Fruit fly (Drosophila melanogaster) whole organism, embryonic: Measurements from ENCODE around the gene RpL23A.
A peak's percentile ranks its signal among the peaks of the same experiment; 100 is the strongest.

Experiments
- Antp ChIP-seq: fragments of 200-800 bp; sonication (Bioruptor generic); optimal IDR thresholded peaks from 3 replicates; lab custom pipeline; 2016; ENCODE audit warnings: missing biosample characterization, missing genetic modification characterization
- Asciz ChIP-seq: fragments of 200-800 bp; sonication (Bioruptor generic); optimal IDR thresholded peaks from 2 replicates; lab custom pipeline; 2017; ENCODE audit warnings: missing biosample characterization, mild to moderate bottlenecking, missing genetic modification characterization, missing genetic modification reagents
- CG10321 ChIP-seq: fragments of 200-800 bp; sonication (Bioruptor generic); IDR thresholded peaks from 2 replicates; pipeline ENCODE4 v1.3.6; 2022; ENCODE audit warnings: missing biosample characterization, missing genetic modification characterization
- CG11247 ChIP-seq: fragments of 200-800 bp; sonication (Bioruptor generic); IDR thresholded peaks from 2 replicates; pipeline ENCODE4 v1.3.6; 2022; ENCODE audit warnings: missing biosample characterization, missing genetic modification characterization
- CG12071 ChIP-seq: fragments of 200-800 bp; sonication (Bioruptor generic); optimal IDR thresholded peaks from 3 replicates; lab custom pipeline; 2018; ENCODE audit warnings: missing biosample characterization, mild to moderate bottlenecking, missing genetic modification characterization
- CG12104 ChIP-seq: fragments of 200-800 bp; sonication (Bioruptor generic); optimal IDR thresholded peaks from 3 replicates; lab custom pipeline; 2016; ENCODE audit warnings: missing biosample characterization, missing genetic modification characterization
- CG13894 ChIP-seq: fragments of 200-800 bp; sonication (Bioruptor generic); optimal IDR thresholded peaks from 3 replicates; lab custom pipeline; 2018; ENCODE audit warnings: missing biosample characterization, mild to moderate bottlenecking, missing genetic modification characterization, moderate library complexity
- CG1529 ChIP-seq: fragments of 200-800 bp; sonication (Bioruptor generic); optimal IDR thresholded peaks from 3 replicates; lab custom pipeline; 2018; ENCODE audit warnings: missing biosample characterization, missing genetic modification characterization
- CG15601 ChIP-seq: fragments of 200-800 bp; sonication (Bioruptor generic); optimal IDR thresholded peaks from 3 replicates; lab custom pipeline; 2019; ENCODE audit warnings: missing biosample characterization, mild to moderate bottlenecking, missing genetic modification characterization, moderate library complexity
- CG16863 ChIP-seq: fragments of 200-800 bp; sonication (Bioruptor generic); optimal IDR thresholded peaks from 3 replicates; lab custom pipeline; 2016; ENCODE audit warnings: missing biosample characterization, missing genetic modification characterization
- CG18011 ChIP-seq: fragments of 200-800 bp; sonication (Bioruptor generic); optimal IDR thresholded peaks from 2 replicates; lab custom pipeline; 2017; ENCODE audit warnings: missing biosample characterization, missing genetic modification characterization, mild to moderate bottlenecking, moderate library complexity, missing genotype
- CG2116 ChIP-seq: fragments of 200-800 bp; sonication (Bioruptor generic); optimal IDR thresholded peaks from 3 replicates; lab custom pipeline; 2018; ENCODE audit warnings: missing biosample characterization, mild to moderate bottlenecking, missing genetic modification characterization
- CG33213 ChIP-seq: fragments of 200-800 bp; sonication (Bioruptor generic); optimal IDR thresholded peaks from 3 replicates; lab custom pipeline; 2016; ENCODE audit warnings: missing biosample characterization, missing genetic modification characterization
- CG4328 ChIP-seq: fragments of 200-800 bp; sonication (Bioruptor generic); optimal IDR thresholded peaks from 3 replicates; lab custom pipeline; 2017; ENCODE audit warnings: missing biosample characterization, missing genetic modification reagents, missing genetic modification characterization
- CG43689 ChIP-seq: fragments of 200-800 bp; sonication (Bioruptor generic); IDR thresholded peaks from 2 replicates; pipeline ENCODE4 v1.3.6; 2022; ENCODE audit warnings: missing biosample characterization, missing genetic modification characterization
- CG4424 ChIP-seq: fragments of 200-800 bp; sonication (Bioruptor generic); optimal IDR thresholded peaks from 3 replicates; lab custom pipeline; 2016; ENCODE audit warnings: missing biosample characterization, missing genetic modification characterization
- CG6689 ChIP-seq: fragments of 200-800 bp; sonication (Bioruptor generic); IDR thresholded peaks from 2 replicates; pipeline ENCODE4 v1.3.6; 2022; ENCODE audit warnings: missing biosample characterization, missing genetic modification characterization
- CG6791 ChIP-seq: fragments of 200-800 bp; sonication (Bioruptor generic); IDR thresholded peaks from 3 replicates; pipeline ENCODE4 v1.3.6; 2022; ENCODE audit warnings: missing biosample characterization, missing genetic modification characterization; ENCODE audit not compliant: partially characterized antibody
- CG7271 ChIP-seq: fragments of 200-800 bp; sonication (Bioruptor generic); optimal IDR thresholded peaks from 2 replicates; lab custom pipeline; 2018; ENCODE audit warnings: missing biosample characterization, mild to moderate bottlenecking, missing genetic modification characterization, moderate library complexity
- CG7928 ChIP-seq: fragments of 200-800 bp; sonication (Bioruptor generic); optimal IDR thresholded peaks from 2 replicates; lab custom pipeline; 2017; ENCODE audit warnings: missing biosample characterization, mild to moderate bottlenecking, missing genetic modification characterization
- CrebB ChIP-seq: fragments of 200-800 bp; sonication (Bioruptor generic); optimal IDR thresholded peaks from 3 replicates; lab custom pipeline; 2018; ENCODE audit warnings: missing biosample characterization, mild to moderate bottlenecking, missing genetic modification characterization
- D19A ChIP-seq: fragments of 200-800 bp; optimal IDR thresholded peaks from 3 replicates; lab custom pipeline; 2019; ENCODE audit warnings: missing biosample characterization, mild to moderate bottlenecking, missing genetic modification characterization, moderate library complexity
- HLH3B ChIP-seq: fragments of 200-800 bp; sonication (Bioruptor generic); IDR thresholded peaks from 2 replicates; pipeline ENCODE4 v1.3.6; 2022; ENCODE audit warnings: missing biosample characterization, missing genetic modification characterization
- HmgD ChIP-seq: fragments of 200-800 bp; sonication (Bioruptor generic); optimal IDR thresholded peaks from 3 replicates; lab custom pipeline; 2016; ENCODE audit warnings: missing biosample characterization, missing genetic modification characterization
- Hmx ChIP-seq: fragments of 200-800 bp; sonication (Bioruptor generic); optimal IDR thresholded peaks from 2 replicates; lab custom pipeline; 2016; ENCODE audit warnings: missing biosample characterization, missing genetic modification characterization
- MESR4 ChIP-seq: fragments of 200-800 bp; sonication (Bioruptor generic); optimal IDR thresholded peaks from 2 replicates; lab custom pipeline; 2018; ENCODE audit warnings: missing biosample characterization, mild to moderate bottlenecking, missing genetic modification characterization, moderate library complexity
- NC2α ChIP-seq: fragments of 200-800 bp; sonication (Bioruptor generic); optimal IDR thresholded peaks from 2 replicates; lab custom pipeline; 2016; ENCODE audit warnings: missing biosample characterization, missing genetic modification characterization
- Pdp1 ChIP-seq, 2 experiments: fragments of 200-800 bp; sonication (Bioruptor generic); optimal IDR thresholded peaks; 3 replicates each; lab custom pipeline; 2016; ENCODE audit warnings: missing biosample characterization in 2 of 2, missing genetic modification characterization in 2 of 2, mild to moderate bottlenecking in 1 of 2, moderate library complexity in 1 of 2
- Tbp ChIP-seq: fragments of >200 bp; optimal IDR thresholded peaks from 2 replicates; lab custom pipeline; 2018; ENCODE audit warnings: missing biosample characterization, missing genetic modification characterization
- ase ChIP-seq: fragments of 200-800 bp; sonication (Bioruptor generic); IDR thresholded peaks from 3 replicates; pipeline ENCODE4 v1.3.6; 2022; ENCODE audit warnings: missing biosample characterization, missing genetic modification characterization
- bab2 ChIP-seq: fragments of 200-800 bp; sonication (Bioruptor generic); optimal IDR thresholded peaks from 2 replicates; lab custom pipeline; 2016; ENCODE audit warnings: missing biosample characterization, missing genetic modification characterization
- bsh ChIP-seq, 2 experiments: fragments of 200-800 bp; sonication (Bioruptor generic); optimal IDR thresholded peaks; 2 replicates each; lab custom pipeline; 2017 to 2018; ENCODE audit warnings: mild to moderate bottlenecking in 2 of 2, missing biosample characterization in 2 of 2, missing genetic modification characterization in 2 of 2, moderate library complexity in 1 of 2
- chif ChIP-seq, 2 experiments: fragments of 200-800 bp; sonication (Bioruptor generic); optimal IDR thresholded peaks; 3 replicates each; lab custom pipeline; 2016; ENCODE audit warnings: missing biosample characterization in 2 of 2, missing genetic modification characterization in 2 of 2
- chm ChIP-seq: fragments of 200-800 bp; sonication (Bioruptor generic); IDR thresholded peaks from 2 replicates; pipeline ENCODE4 v1.3.6; 2022; ENCODE audit warnings: missing biosample characterization, missing genetic modification characterization
- croc ChIP-seq: fragments of 200-800 bp; sonication (Bioruptor generic); conservative IDR thresholded peaks from 3 replicates; pipeline ENCODE4 v1.3.6; 2022; ENCODE audit warnings: missing biosample characterization, missing genetic modification characterization
- dimm ChIP-seq: fragments of 200-800 bp; sonication (Bioruptor generic); IDR thresholded peaks from 2 replicates; pipeline ENCODE4 v1.3.6; 2022; ENCODE audit warnings: missing biosample characterization, missing genetic modification characterization
- esg ChIP-seq: fragments of 200-800 bp; sonication (Bioruptor generic); conservative IDR thresholded peaks from 2 replicates; pipeline ENCODE4 v1.3.6; 2022; ENCODE audit warnings: missing biosample characterization, missing genetic modification characterization
- fd102C ChIP-seq: fragments of 200-800 bp; sonication (Bioruptor generic); optimal IDR thresholded peaks from 2 replicates; lab custom pipeline; 2018; ENCODE audit warnings: missing biosample characterization, mild to moderate bottlenecking, missing genetic modification characterization, moderate library complexity
- gce ChIP-seq: fragments of 200-800 bp; sonication (Bioruptor generic); IDR thresholded peaks from 3 replicates; pipeline ENCODE4 v1.3.6; 2022; ENCODE audit warnings: missing biosample characterization, missing genetic modification characterization
- grn ChIP-seq: fragments of 200-800 bp; sonication (Bioruptor generic); optimal IDR thresholded peaks from 3 replicates; lab custom pipeline; 2017; ENCODE audit warnings: missing biosample characterization, missing genetic modification characterization
- oc ChIP-seq: fragments of 200-800 bp; sonication (Bioruptor generic); optimal IDR thresholded peaks from 2 replicates; lab custom pipeline; 2018; ENCODE audit warnings: missing biosample characterization, mild to moderate bottlenecking, missing genetic modification characterization, moderate library complexity
- odd ChIP-seq: fragments of 200-800 bp; sonication (Bioruptor generic); optimal IDR thresholded peaks from 2 replicates; lab custom pipeline; 2017; ENCODE audit warnings: missing biosample characterization, mild to moderate bottlenecking, missing genetic modification characterization
- rib ChIP-seq: fragments of 200-800 bp; sonication (Bioruptor generic); IDR thresholded peaks from 2 replicates; pipeline ENCODE4 v1.3.6; 2022; ENCODE audit warnings: missing biosample characterization, missing genetic modification characterization
- ro ChIP-seq: fragments of 200-800 bp; sonication (Bioruptor generic); IDR thresholded peaks from 2 replicates; pipeline ENCODE4 v1.3.6; 2022; ENCODE audit warnings: missing biosample characterization, missing genetic modification characterization
- row ChIP-seq: fragments of 200-800 bp; sonication (Bioruptor generic); IDR thresholded peaks from 3 replicates; pipeline ENCODE4 v1.3.6; 2022; ENCODE audit warnings: missing biosample characterization, missing genetic modification characterization
- so ChIP-seq: fragments of 200-800 bp; sonication (Bioruptor generic); IDR thresholded peaks from 3 replicates; pipeline ENCODE4 v1.3.6; 2022; ENCODE audit warnings: missing biosample characterization, missing genetic modification characterization
- sob ChIP-seq: fragments of 200-800 bp; sonication (Bioruptor generic); IDR thresholded peaks from 2 replicates; pipeline ENCODE4 v1.3.6; 2022; ENCODE audit warnings: missing biosample characterization, missing genetic modification characterization
- ttk ChIP-seq: fragments of 200-800 bp; sonication (Bioruptor generic); IDR thresholded peaks from 2 replicates; pipeline ENCODE4 v2.1.2; 2022; ENCODE audit warnings: missing biosample characterization, missing genetic modification characterization
- unc-4 ChIP-seq: fragments of 200-800 bp; sonication (Bioruptor generic); IDR thresholded peaks from 2 replicates; pipeline ENCODE4 v1.3.6; 2022; ENCODE audit warnings: missing biosample characterization, missing genetic modification characterization; ENCODE audit not compliant: partially characterized antibody
- zen2 ChIP-seq: fragments of 200-800 bp; sonication (Bioruptor generic); IDR thresholded peaks from 3 replicates; pipeline ENCODE4 v1.3.6; 2022; ENCODE audit warnings: missing biosample characterization, missing genetic modification characterization; ENCODE audit not compliant: partially characterized antibody

RpL23A gene

DNA sequence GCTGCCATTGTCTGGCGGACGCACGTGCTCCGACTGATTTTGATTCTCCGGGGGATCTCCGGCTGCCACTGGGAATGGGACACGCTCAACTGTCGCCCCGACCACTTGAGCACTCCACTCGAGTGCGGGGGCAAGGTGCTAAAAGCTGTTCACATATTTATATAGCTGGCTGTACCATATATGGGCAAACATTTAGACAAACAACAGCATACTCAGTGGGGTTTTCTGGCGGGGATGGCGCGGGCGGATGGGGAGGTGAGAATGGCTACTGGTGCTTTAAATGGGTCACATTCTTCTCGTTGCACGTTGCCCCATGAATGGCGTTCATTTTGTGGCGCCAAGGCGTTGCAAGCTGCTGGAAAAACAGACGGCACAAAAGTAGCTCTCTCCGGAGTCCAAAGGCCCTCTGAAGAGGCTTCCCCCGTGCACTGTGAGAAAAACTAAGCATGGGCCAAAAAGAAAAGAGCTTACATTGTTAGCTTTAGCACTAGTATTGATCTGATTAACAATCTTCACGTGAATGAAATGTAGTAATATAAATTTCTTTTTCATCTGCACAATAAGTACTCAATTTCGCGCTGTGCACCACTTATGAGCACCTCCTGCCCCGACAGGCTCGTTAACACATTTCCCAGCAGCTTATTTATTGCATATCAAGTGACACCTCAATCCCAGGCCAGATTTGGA is 22.4 kb upstream of the RpL23A start (continued):
- peak; percentile 58 for TF ChIP-seq Asciz (GFP tag; lab: Kevin White, UChicago)
- TF ChIP-seq CG13894 (tag; lab: Kevin White, UChicago): no peak
- peak; percentile 35 for TF ChIP-seq CG15601 (tag; lab: Kevin White, UChicago)
- TF ChIP-seq CG12104: no peak
- TF ChIP-seq fd102C (GFP tag; lab: Kevin White, UChicago): no peak
- TF ChIP-seq CG7928 (GFP tag; lab: Kevin White, UChicago): no peak
- peak; percentile 18; the same call in 1 of the 2 replicates for TF ChIP-seq HLH3B (GFP tag; lab: Robert Waterston, UW)
- TF ChIP-seq CG12071 (GFP tag; lab: Kevin White, UChicago): peak; percentile 70
- peak in 1 of 2 experiments; percentile 30 for TF ChIP-seq chif (GFP tag; optimal IDR thresholded peaks at IDR 0.05; lab: Kevin White, UChicago)
- peak; percentile 10; the same call in 1 of the 2 replicates for TF ChIP-seq chm (GFP tag; lab: Robert Waterston, UW)
- TF ChIP-seq HmgD: no peak
- peak; percentile 11 for TF ChIP-seq CG1529 (GFP tag; lab: Kevin White, UChicago)
- no peak for TF ChIP-seq CG7271 (tag; lab: Kevin White, UChicago)
- peak; percentile 44; the same call in 2 of the 3 replicates for TF ChIP-seq croc (GFP tag; lab: Robert Waterston, UW)
- TF ChIP-seq Tbp (GFP tag; lab: Kevin White, UChicago): no peak
- TF ChIP-seq unc-4: no peak
- peak; percentile 8 for TF ChIP-seq D19A (tag; lab: Kevin White, UChicago)
- TF ChIP-seq ase (GFP tag; lab: Robert Waterston, UW): peak; percentile 20; the same call in 1 of the 3 replicates
- TF ChIP-seq CG6791 (GFP tag; lab: Robert Waterston, UW): no peak
- 0 out of 2 replicates have a peak, but pooled peaks have one; percentile 10 for TF ChIP-seq sob
- peak; percentile 63; the same call in 1 of the 3 replicates for TF ChIP-seq so
- TF ChIP-seq CG43689 (GFP tag; lab: Robert Waterston, UW): no peak
- no peak for TF ChIP-seq rib (GFP tag; lab: Robert Waterston, UW)
- no peak; the same call in 2 of the 3 replicates for TF ChIP-seq gce (GFP tag; lab: Robert Waterston, UW)
- no peak for TF ChIP-seq CrebB (tag; lab: Kevin White, UChicago)
- no peak for TF ChIP-seq CG11247 (GFP tag; lab: Robert Waterston, UW)
- TF ChIP-seq CG6689 (GFP tag; lab: Robert Waterston, UW): peak; percentile 30; the same call in 1 of the 2 replicates
- TF ChIP-seq Pdp1 (GFP tag; optimal IDR thresholded peaks at IDR 0.05; lab: Kevin White, UChicago): no peak
- TF ChIP-seq CG16863 (GFP tag; lab: Kevin White, UChicago): peak; percentile 5
- no peak for TF ChIP-seq Hmx (GFP tag; lab: Kevin White, UChicago)
- peak; percentile 29 for TF ChIP-seq odd (GFP tag; lab: Kevin White, UChicago)
- no peak for TF ChIP-seq dimm
- no peak for TF ChIP-seq zen2 (GFP tag; lab: Robert Waterston, UW)
- TF ChIP-seq CG10321: no peak
- TF ChIP-seq NC2α: no peak
- TF ChIP-seq ro (GFP tag; lab: Robert Waterston, UW): no peak
- no peak for TF ChIP-seq CG33213 (GFP tag; lab: Kevin White, UChicago)
- TF ChIP-seq bsh (GFP tag; optimal IDR thresholded peaks at IDR 0.05; lab: Kevin White, UChicago): peak; percentile 65
- peak; percentile 28 for TF ChIP-seq bab2 (GFP tag; lab: Kevin White, UChicago)
- TF ChIP-seq MESR4 (GFP tag; lab: Kevin White, UChicago): no peak
- no peak for TF ChIP-seq CG18011 (GFP tag; lab: Kevin White, UChicago)
- TF ChIP-seq grn: peak; percentile 3
- TF ChIP-seq ttk (GFP tag; lab: Robert Waterston, UW): peak; percentile 56; the same call in 1 of the 2 replicates
- TF ChIP-seq esg (GFP tag; lab: Robert Waterston, UW): no peak
- TF ChIP-seq oc (tag; lab: Kevin White, UChicago): no peak
- peak; percentile 52 for TF ChIP-seq row (GFP tag; lab: Robert Waterston, UW)
- peak; percentile 57 for TF ChIP-seq CG4424 (GFP tag; lab: Kevin White, UChicago)
- TF ChIP-seq CG4328 (GFP tag; lab: Kevin White, UChicago): peak; percentile 42
- no peak for TF ChIP-seq CG2116 (GFP tag; lab: Kevin White, UChicago)
- peak; percentile 40 for TF ChIP-seq Antp
